Worm (Caenorhabditis elegans) whole organism, young adult: ENCODE results near the gene tin-9.2.
A peak's percentile ranks its signal among the peaks of the same experiment; 100 is the strongest.

Experiments used
- B0035.1 ChIP-seq: sonication (generic microtip); optimal IDR thresholded peaks from 2 replicates; lab custom pipeline; 2016; ENCODE audit warnings: missing genetic modification characterization, mild to moderate bottlenecking, missing compliant biosample characterization, missing genotype, missing genetic modification reagents
- B0336.3 ChIP-seq: fragments of 200-800 bp; sonication (Bioruptor generic); IDR thresholded peaks from 2 replicates; pipeline ENCODE4 v1.3.6; 2022; ENCODE audit warnings: missing genetic modification characterization, missing compliant biosample characterization
- D2030.7 ChIP-seq: fragments of 200-800 bp; sonication (Bioruptor generic); IDR thresholded peaks from 2 replicates; pipeline ENCODE4 v1.3.6; 2022; ENCODE audit warnings: missing genetic modification reagents, missing genetic modification characterization, missing compliant biosample characterization
- F23B12.7 ChIP-seq: sonication (generic microtip); optimal IDR thresholded peaks from 2 replicates; lab custom pipeline; 2017; ENCODE audit warnings: missing genetic modification characterization, mild to moderate bottlenecking, missing compliant biosample characterization, antibody characterized with exemption, moderate library complexity; ENCODE audit not compliant: insufficient read depth
- F33H1.4 ChIP-seq: fragments of 200-800 bp; sonication (Bioruptor generic); IDR thresholded peaks from 2 replicates; pipeline ENCODE4 v1.3.6; 2022; ENCODE audit warnings: missing genetic modification reagents, missing genetic modification characterization, missing compliant biosample characterization
- F39B2.1 ChIP-seq: fragments of 200-800 bp; sonication (Bioruptor generic); IDR thresholded peaks from 2 replicates; pipeline ENCODE4 v1.3.6; 2022; ENCODE audit warnings: missing genetic modification reagents, missing genetic modification characterization, missing compliant biosample characterization
- F49E8.2 ChIP-seq: sonication (generic microtip); optimal IDR thresholded peaks from 3 replicates; lab custom pipeline; 2017; ENCODE audit warnings: missing genetic modification characterization, mild to moderate bottlenecking, missing compliant biosample characterization, antibody characterized with exemption, moderate library complexity; ENCODE audit not compliant: insufficient read depth
- K12H6.12 ChIP-seq: fragments of 200-800 bp; sonication (Bioruptor generic); optimal IDR thresholded peaks from 2 replicates; lab custom pipeline; 2018; ENCODE audit warnings: mild to moderate bottlenecking, missing genetic modification characterization, missing compliant biosample characterization
- Y53G8AR.9 ChIP-seq: fragments of 200-800 bp; sonication (Bioruptor generic); conservative IDR thresholded peaks from 2 replicates; pipeline ENCODE4 v1.3.6; 2022; ENCODE audit warnings: missing genetic modification reagents, missing genetic modification characterization, missing compliant biosample characterization
- Y79H2A.3 ChIP-seq: fragments of 200-800 bp; sonication (Bioruptor generic); conservative IDR thresholded peaks from 2 replicates; pipeline ENCODE4 v1.3.6; 2022; ENCODE audit warnings: missing genetic modification reagents, missing genetic modification characterization, missing compliant biosample characterization
- ZK185.1 ChIP-seq: sonication (generic microtip); optimal IDR thresholded peaks from 2 replicates; lab custom pipeline; 2016; ENCODE audit warnings: mild to moderate bottlenecking, missing genetic modification characterization, missing compliant biosample characterization; ENCODE audit not compliant: poor library complexity, severe bottlenecking
- ama-1 ChIP-seq, 3 experiments: fragments of 150-350 bp in 1 of 3; sonication (generic microtip) in 2 of 3; optimal IDR thresholded peaks; 2 replicates each; lab custom pipeline; 2014 to 2018; ENCODE audit warnings: missing biosample characterization in 2 of 3, missing genetic modification characterization in 2 of 3, missing genetic modification reagents in 2 of 3
- aptf-2 ChIP-seq: fragments of 200-800 bp; sonication (Bioruptor generic); conservative IDR thresholded peaks from 2 replicates; pipeline ENCODE4 v1.3.6; 2022; ENCODE audit warnings: missing genetic modification reagents, missing genetic modification characterization, missing compliant biosample characterization
- atf-7 ChIP-seq: sonication (generic microtip); optimal IDR thresholded peaks from 2 replicates; lab custom pipeline; 2017; ENCODE audit warnings: mild to moderate bottlenecking, missing genetic modification characterization, missing compliant biosample characterization
- attf-3 ChIP-seq: fragments of 200-800 bp; sonication (Bioruptor generic); conservative IDR thresholded peaks from 2 replicates; pipeline ENCODE4 v1.3.6; 2022; ENCODE audit warnings: missing genetic modification reagents, missing genetic modification characterization, missing compliant biosample characterization
- attf-5 ChIP-seq: fragments of 200-800 bp; sonication (Bioruptor generic); optimal IDR thresholded peaks from 2 replicates; lab custom pipeline; 2018; ENCODE audit warnings: mild to moderate bottlenecking, missing genetic modification characterization, missing compliant biosample characterization
- bed-1 ChIP-seq: fragments of 200-800 bp; sonication (Bioruptor generic); IDR thresholded peaks from 2 replicates; pipeline ENCODE4 v1.3.6; 2022; ENCODE audit warnings: missing genetic modification reagents, missing genetic modification characterization, missing compliant biosample characterization
- cebp-2 ChIP-seq: fragments of 200-800 bp; sonication (Bioruptor generic); IDR thresholded peaks from 2 replicates; pipeline ENCODE4 v1.3.6; 2022; ENCODE audit warnings: missing genetic modification characterization, missing compliant biosample characterization
- ceh-100 ChIP-seq: fragments of 200-800 bp; sonication (Bioruptor generic); IDR thresholded peaks from 2 replicates; pipeline ENCODE4 v1.3.6; 2022; ENCODE audit warnings: missing genetic modification reagents, missing genetic modification characterization, missing compliant biosample characterization
- ceh-58 ChIP-seq: fragments of 200-800 bp; sonication (Bioruptor generic); IDR thresholded peaks from 2 replicates; pipeline ENCODE4 v1.3.6; 2022; ENCODE audit warnings: missing genetic modification characterization, missing compliant biosample characterization
- ceh-79 ChIP-seq: sonication (generic microtip); optimal IDR thresholded peaks from 2 replicates; lab custom pipeline; 2017; ENCODE audit warnings: mild to moderate bottlenecking, missing genetic modification characterization, missing compliant biosample characterization
- ceh-91 ChIP-seq: fragments of 200-800 bp; sonication (Bioruptor generic); IDR thresholded peaks from 2 replicates; pipeline ENCODE4 v1.3.6; 2022; ENCODE audit warnings: missing genetic modification reagents, missing genetic modification characterization, missing compliant biosample characterization
- die-1 ChIP-seq: sonication (generic microtip); optimal IDR thresholded peaks from 2 replicates; lab custom pipeline; 2016; ENCODE audit warnings: missing genotype, mild to moderate bottlenecking, missing genetic modification characterization, missing compliant biosample characterization
- dox-1 ChIP-seq: fragments of 200-800 bp; sonication (Bioruptor generic); IDR thresholded peaks from 2 replicates; pipeline ENCODE4 v1.3.6; 2022; ENCODE audit warnings: missing genetic modification reagents, missing genetic modification characterization, missing compliant biosample characterization
- efl-1 ChIP-seq: fragments of 150-350 bp; optimal IDR thresholded peaks from 2 replicates; lab custom pipeline; 2014; ENCODE audit warnings: missing biosample characterization, missing genetic modification reagents, missing genetic modification characterization
- fkh-3 ChIP-seq: sonication (generic microtip); optimal IDR thresholded peaks from 2 replicates; lab custom pipeline; 2016; ENCODE audit warnings: mild to moderate bottlenecking, missing genetic modification characterization, missing compliant biosample characterization
- hrde-1 ChIP-seq: sonication (generic microtip); optimal IDR thresholded peaks from 2 replicates; lab custom pipeline; 2016; ENCODE audit warnings: missing genetic modification characterization, mild to moderate bottlenecking, missing compliant biosample characterization, moderate library complexity, missing genotype, missing genetic modification reagents, borderline replicate concordance
- lin-26 ChIP-seq: fragments of 200-800 bp; sonication (Bioruptor generic); IDR thresholded peaks from 2 replicates; pipeline ENCODE4 v1.3.6; 2022; ENCODE audit warnings: missing genetic modification reagents, missing genetic modification characterization, missing compliant biosample characterization
- lin-40 ChIP-seq: sonication (generic microtip); optimal IDR thresholded peaks from 2 replicates; lab custom pipeline; 2016; ENCODE audit warnings: missing genetic modification characterization, mild to moderate bottlenecking, missing compliant biosample characterization, missing genotype, missing genetic modification reagents
- lin-54 ChIP-seq: fragments of 200-800 bp; sonication (Bioruptor generic); optimal IDR thresholded peaks from 2 replicates; lab custom pipeline; 2018; ENCODE audit warnings: mild to moderate bottlenecking, missing genetic modification characterization, missing compliant biosample characterization
- lsy-27 ChIP-seq: sonication (generic microtip); optimal IDR thresholded peaks from 2 replicates; lab custom pipeline; 2017; ENCODE audit warnings: missing genetic modification characterization, mild to moderate bottlenecking, missing compliant biosample characterization, antibody characterized with exemption, missing genotype, borderline replicate concordance; ENCODE audit not compliant: insufficient read depth
- madf-10 ChIP-seq: sonication (generic microtip); optimal IDR thresholded peaks from 2 replicates; lab custom pipeline; 2016; ENCODE audit warnings: mild to moderate bottlenecking, missing genetic modification characterization, missing compliant biosample characterization
- madf-3 ChIP-seq: fragments of 200-800 bp; sonication (Bioruptor generic); IDR thresholded peaks from 2 replicates; pipeline ENCODE4 v1.3.6; 2022; ENCODE audit warnings: missing genetic modification reagents, missing genetic modification characterization, missing compliant biosample characterization
- madf-6 ChIP-seq: fragments of 200-800 bp; sonication (Bioruptor generic); IDR thresholded peaks from 2 replicates; pipeline ENCODE4 v1.3.6; 2022; ENCODE audit warnings: missing genetic modification reagents, missing genetic modification characterization, missing compliant biosample characterization
- mxl-1 ChIP-seq: sonication (generic microtip); optimal IDR thresholded peaks from 2 replicates; lab custom pipeline; 2016; ENCODE audit warnings: missing genetic modification characterization, missing compliant biosample characterization
- nhr-27 ChIP-seq: fragments of 200-800 bp; sonication (Bioruptor generic); optimal IDR thresholded peaks from 2 replicates; lab custom pipeline; 2018; ENCODE audit warnings: mild to moderate bottlenecking, missing genetic modification characterization, moderate library complexity, missing compliant biosample characterization
- nhr-80 ChIP-seq: sonication (generic microtip); optimal IDR thresholded peaks from 2 replicates; lab custom pipeline; 2016; ENCODE audit warnings: missing genetic modification characterization, missing compliant biosample characterization
- pha-4 ChIP-seq: fragments of 150-350 bp; sonication (generic microtip); optimal IDR thresholded peaks from 2 replicates; lab custom pipeline; 2014; ENCODE audit warnings: missing biosample characterization, missing genetic modification reagents, missing genetic modification characterization
- repo-1 ChIP-seq: sonication (generic microtip); optimal IDR thresholded peaks from 2 replicates; lab custom pipeline; 2017; ENCODE audit warnings: mild to moderate bottlenecking, missing genetic modification characterization, missing compliant biosample characterization
- sea-2 ChIP-seq: fragments of 200-800 bp; sonication (Bioruptor generic); IDR thresholded peaks from 2 replicates; pipeline ENCODE4 v1.3.6; 2022; ENCODE audit warnings: missing genetic modification characterization, missing compliant biosample characterization
- snpc-1.3 ChIP-seq: sonication (generic microtip); optimal IDR thresholded peaks from 2 replicates; lab custom pipeline; 2017; ENCODE audit warnings: missing genetic modification characterization, mild to moderate bottlenecking, missing compliant biosample characterization, antibody characterized with exemption, moderate library complexity, missing genotype, missing genetic modification reagents; ENCODE audit not compliant: insufficient read depth
- snpc-3.4 ChIP-seq: sonication (generic microtip); optimal IDR thresholded peaks from 2 replicates; lab custom pipeline; 2017; ENCODE audit warnings: missing genetic modification characterization, mild to moderate bottlenecking, missing compliant biosample characterization, antibody characterized with exemption, moderate library complexity, missing genotype, missing genetic modification reagents
- snpc-4 ChIP-seq, 5 experiments: fragments of 150-350 bp in 1 of 5; sonication (generic microtip) in 4 of 5; optimal IDR thresholded peaks; 2 replicates each; lab custom pipeline; 2014 to 2018; ENCODE audit warnings: missing genetic modification characterization in 5 of 5, missing biosample characterization in 3 of 5, antibody characterized with exemption in 2 of 5, mild to moderate bottlenecking in 2 of 5, missing compliant biosample characterization in 2 of 5, missing genotype in 2 of 5, moderate library complexity in 2 of 5, missing genetic modification reagents in 1 of 5
- sptf-2 ChIP-seq: fragments of 200-800 bp; sonication (Bioruptor generic); optimal IDR thresholded peaks from 2 replicates; lab custom pipeline; 2018; ENCODE audit warnings: mild to moderate bottlenecking, missing genetic modification characterization, missing compliant biosample characterization
- tbp1 ChIP-seq: fragments of 200-800 bp; sonication (Bioruptor generic); optimal IDR thresholded peaks from 2 replicates; lab custom pipeline; 2018; ENCODE audit warnings: mild to moderate bottlenecking, missing genetic modification characterization, missing compliant biosample characterization
- tbx-9 ChIP-seq: sonication (generic microtip); optimal IDR thresholded peaks from 2 replicates; lab custom pipeline; 2016; ENCODE audit warnings: borderline replicate concordance, missing genetic modification characterization, inconsistent platforms, missing compliant biosample characterization
- unc-62 ChIP-seq: fragments of 150-350 bp; optimal IDR thresholded peaks from 2 replicates; lab custom pipeline; 2014; ENCODE audit warnings: missing biosample characterization, missing genetic modification reagents, missing genetic modification characterization

tin-9.2 gene

ce11 chrIV:13096778-13097177, 2.0 kb upstream of the tin-9.2 start (continued):
- TF ChIP-seq lin-40 (tag; lab: Kevin White, UChicago) (no peak), repo-1 (peak; percentile 34), K12H6.12 (tag; lab: Kevin White, UChicago) (no peak), mxl-1 (tag; lab: Kevin White, UChicago) (peak; percentile 39), ceh-91 (GFP tag; lab: Robert Waterston, UW) (0 out of 2 replicates have a peak, but pooled peaks have one; percentile 8), efl-1 (no peak), snpc-3.4 (tag; lab: Kevin White, UChicago) (peak; percentile 34), sptf-2 (GFP tag; lab: Kevin White, UChicago) (no peak), Y53G8AR.9 (GFP tag; lab: Robert Waterston, UW) (no peak; the same call in 1 of the 2 replicates), hrde-1 (tag; lab: Kevin White, UChicago) (peak; percentile 88), ZK185.1 (peak; percentile 60), B0336.3 (peak; percentile 63), lin-54 (peak; percentile 8), cebp-2 (GFP tag; lab: Robert Waterston, UW) (no peak), F49E8.2 (tag; lab: Kevin White, UChicago) (peak; percentile 86), Y79H2A.3 (GFP tag; lab: Robert Waterston, UW) (peak; percentile 78; the same call in 1 of the 2 replicates), ceh-58 (no peak), B0035.1 (peak; percentile 2), F39B2.1 (0 out of 2 replicates have a peak, but pooled peaks have one; percentile 17), madf-3 (0 out of 2 replicates have a peak, but pooled peaks have one; percentile 16), attf-5 (GFP tag; lab: Kevin White, UChicago) (peak; percentile 35), nhr-80 (tag; lab: Kevin White, UChicago) (no peak), snpc-1.3 (peak; percentile 18), pha-4 (tag; lab: Kevin White, UChicago) (no peak), madf-6 (GFP tag; lab: Robert Waterston, UW) (peak; percentile 58), lin-26 (GFP tag; lab: Robert Waterston, UW) (peak; percentile 68; the same call in 1 of the 2 replicates), ama-1 (optimal IDR thresholded peaks at IDR 0.05; lab: Kevin White, UChicago) (no peak), ama-1 (GFP tag; optimal IDR thresholded peaks at IDR 0.05; lab: Kevin White, UChicago) (peak in 1 of 2 experiments; percentile 90), tbx-9 (tag; lab: Kevin White, UChicago) (no peak), snpc-4 (GFP tag; optimal IDR thresholded peaks at IDR 0.05; lab: Kevin White, UChicago) (no peak), snpc-4 (tag; optimal IDR thresholded peaks at IDR 0.05; lab: Kevin White, UChicago) (peak in 2 of 4 experiments; percentile 47 to 53), nhr-27 (tag; lab: Kevin White, UChicago) (no peak), D2030.7 (peak; percentile 20; the same call in 1 of the 2 replicates), sea-2 (GFP tag; lab: Robert Waterston, UW) (no peak), unc-62 (GFP tag; lab: Kevin White, UChicago) (no peak), dox-1 (GFP tag; lab: Robert Waterston, UW) (peak; percentile 52; the same call in 1 of the 2 replicates), attf-3 (GFP tag; lab: Robert Waterston, UW) (peak; percentile 35; the same call in 1 of the 2 replicates)

ce11 chrIV:13100415-13100814, 1.6 kb downstream of the tin-9.2 start, which contains the start of gene fask-1:
fask-1 (plus strand) TSS chrIV:13100715.
- TF ChIP-seq madf-10 (tag; lab: Kevin White, UChicago) (no peak), atf-7 (tag; lab: Kevin White, UChicago) (no peak), F33H1.4 (no peak), die-1 (no peak), bed-1 (GFP tag; lab: Robert Waterston, UW) (no peak), ceh-79 (tag; lab: Kevin White, UChicago) (no peak), ceh-100 (GFP tag; lab: Robert Waterston, UW) (no peak), ceh-91 (GFP tag; lab: Robert Waterston, UW) (no peak), tbp1 (GFP tag; lab: Kevin White, UChicago) (no peak), lsy-27 (no peak), F49E8.2 (tag; lab: Kevin White, UChicago) (no peak), F23B12.7 (tag; lab: Kevin White, UChicago) (no peak), hrde-1 (tag; lab: Kevin White, UChicago) (no peak), aptf-2 (GFP tag; lab: Robert Waterston, UW) (no peak), fkh-3 (tag; lab: Kevin White, UChicago) (no peak)
